Fruit fly (Drosophila melanogaster): Measurements from ENCODE around the gene Cyp4e3.

dm6 chr2L:9774980-9775628 lies 25.2 kb upstream of the Cyp4e3 start, which contains the start of the genes ppk11 and ppk16:
- TF ChIP-seq fru (GFP tag; optimal IDR thresholded peaks at IDR 0.05) = no peak
- no peak for TF ChIP-seq psq (GFP tag; optimal IDR thresholded peaks at IDR 0.05)
- no peak for TF ChIP-seq h (GFP tag; optimal IDR thresholded peaks at IDR 0.05)
- no peak for TF ChIP-seq br (GFP tag; optimal IDR thresholded peaks at IDR 0.05)
- no peak for TF ChIP-seq CG32264 (GFP tag; optimal IDR thresholded peaks at IDR 0.05)
- no peak for TF ChIP-seq GATAd (GFP tag; optimal IDR thresholded peaks at IDR 0.05)
- TF ChIP-seq brk (GFP tag; optimal IDR thresholded peaks at IDR 0.05) = no peak
- no peak for TF ChIP-seq pan (optimal IDR thresholded peaks at IDR 0.05)
- TF ChIP-seq Myc (optimal IDR thresholded peaks at IDR 0.05) = no peak
- TF ChIP-seq OdsH (GFP tag; optimal IDR thresholded peaks at IDR 0.05) = no peak
- TF ChIP-seq rgr (GFP tag; optimal IDR thresholded peaks at IDR 0.05) = no peak
- TF ChIP-seq usp (GFP tag; optimal IDR thresholded peaks at IDR 0.05) = no peak
- no peak for TF ChIP-seq Hnf4 (GFP tag; optimal IDR thresholded peaks at IDR 0.05)

All from whole organism, wandering third instar larva.